Worm (Caenorhabditis elegans) whole organism, L1 larva: ENCODE results near the gene C34C12.8.

Source experiments
- C04F5.9 ChIP-seq: sonication (generic microtip); optimal IDR thresholded peaks from 2 replicates; lab custom pipeline; 2016; ENCODE audit warnings: missing genetic modification characterization, missing compliant biosample characterization
- C34B4.2 ChIP-seq: sonication (generic microtip); optimal IDR thresholded peaks from 2 replicates; lab custom pipeline; 2017; ENCODE audit warnings: mild to moderate bottlenecking, missing genetic modification characterization, missing compliant biosample characterization
- Y116A8C.19 ChIP-seq: sonication (generic microtip); optimal IDR thresholded peaks from 2 replicates; lab custom pipeline; 2016; ENCODE audit warnings: missing compliant biosample characterization, missing genetic modification characterization, borderline replicate concordance
- aha-1 ChIP-seq: fragments of 150-350 bp; optimal IDR thresholded peaks from 2 replicates; lab custom pipeline; 2014; ENCODE audit warnings: missing biosample characterization, missing genetic modification characterization
- alr-1 ChIP-seq: fragments of 200-800 bp; sonication (Bioruptor generic); optimal IDR thresholded peaks from 2 replicates; lab custom pipeline; 2018; ENCODE audit warnings: borderline replicate concordance, mild to moderate bottlenecking, missing genetic modification characterization, missing compliant biosample characterization
- aly-2 ChIP-seq: fragments of 150-350 bp; optimal IDR thresholded peaks from 2 replicates; lab custom pipeline; 2014; ENCODE audit warnings: missing biosample characterization, missing genetic modification characterization
- ama-1 ChIP-seq: fragments of 150-350 bp; optimal IDR thresholded peaks from 2 replicates; lab custom pipeline; 2014
- blmp-1 ChIP-seq: fragments of 150-350 bp; optimal IDR thresholded peaks from 2 replicates; lab custom pipeline; 2014; ENCODE audit warnings: missing biosample characterization, missing genetic modification characterization
- ceh-63 ChIP-seq: fragments of 200-800 bp; sonication (Bioruptor generic); optimal IDR thresholded peaks from 2 replicates; lab custom pipeline; 2018; ENCODE audit warnings: mild to moderate bottlenecking, missing genetic modification characterization, missing compliant biosample characterization
- ceh-82 ChIP-seq, 3 experiments: fragments of 150-350 bp in 1 of 3; sonication (generic microtip) in 2 of 3; optimal IDR thresholded peaks; 2 replicates each; lab custom pipeline; 2014 to 2017; ENCODE audit warnings: missing biosample characterization in 3 of 3, missing genetic modification characterization in 3 of 3
- ceh-88 ChIP-seq: fragments of 200-800 bp; sonication (Bioruptor generic); IDR thresholded peaks from 2 replicates; pipeline ENCODE4 v1.3.6; 2022; ENCODE audit warnings: missing genetic modification characterization, missing compliant biosample characterization
- ceh-90 ChIP-seq: sonication (generic microtip); optimal IDR thresholded peaks from 2 replicates; lab custom pipeline; 2016; ENCODE audit warnings: missing genetic modification characterization, missing compliant biosample characterization
- ces-1 ChIP-seq: fragments of 150-350 bp; optimal IDR thresholded peaks from 2 replicates; lab custom pipeline; 2014; ENCODE audit warnings: missing biosample characterization, missing genetic modification reagents, missing genetic modification characterization
- dsc-1 ChIP-seq: sonication (generic microtip); optimal IDR thresholded peaks from 2 replicates; lab custom pipeline; 2016; ENCODE audit warnings: mild to moderate bottlenecking, missing genetic modification characterization, missing compliant biosample characterization
- efl-1 ChIP-seq, 4 experiments: fragments of 150-350 bp; optimal IDR thresholded peaks in 3 of 4; peaks in 1 of 4; 1 replicate in 1 of 4; 2 replicates in 3 of 4; lab custom pipeline; 2014; ENCODE audit warnings: missing biosample characterization in 2 of 4, missing genetic modification characterization in 2 of 4, missing genetic modification reagents in 2 of 4
- efl-3 ChIP-seq: fragments of 200-800 bp; sonication (Bioruptor generic); optimal IDR thresholded peaks from 2 replicates; lab custom pipeline; 2018; ENCODE audit warnings: mild to moderate bottlenecking, missing genetic modification characterization, missing compliant biosample characterization
- egl-27 ChIP-seq, 2 experiments: fragments of 150-350 bp in 1 of 2; sonication (generic microtip); optimal IDR thresholded peaks; 3 replicates each; lab custom pipeline; 2017 to 2018; ENCODE audit warnings: missing biosample characterization in 2 of 2, missing genetic modification characterization in 2 of 2, missing genetic modification reagents in 2 of 2
- elt-2 ChIP-seq: sonication (generic microtip); optimal IDR thresholded peaks from 2 replicates; lab custom pipeline; 2016; ENCODE audit warnings: missing genetic modification characterization, mild to moderate bottlenecking, inconsistent platforms, missing compliant biosample characterization, missing genetic modification reagents
- ets-5 ChIP-seq: fragments of 200-800 bp; sonication (Bioruptor generic); IDR thresholded peaks from 2 replicates; pipeline ENCODE4 v1.3.6; 2022; ENCODE audit warnings: missing genetic modification characterization, missing compliant biosample characterization
- fkh-8 ChIP-seq: sonication (generic microtip); optimal IDR thresholded peaks from 2 replicates; lab custom pipeline; 2016; ENCODE audit warnings: mild to moderate bottlenecking, missing genetic modification characterization, missing compliant biosample characterization
- fos-1 ChIP-seq: fragments of 150-350 bp; optimal IDR thresholded peaks from 2 replicates; lab custom pipeline; 2014; ENCODE audit warnings: missing biosample characterization, missing genetic modification characterization
- grh-1 ChIP-seq: fragments of 200-800 bp; sonication (Bioruptor generic); IDR thresholded peaks from 2 replicates; pipeline ENCODE4 v1.3.6; 2022; ENCODE audit warnings: missing genetic modification reagents, missing genetic modification characterization, missing compliant biosample characterization
- isw-1 ChIP-seq: fragments of 200-800 bp; sonication (Bioruptor generic); IDR thresholded peaks from 2 replicates; pipeline ENCODE4 v1.3.6; 2022; ENCODE audit warnings: missing genetic modification characterization, missing compliant biosample characterization
- lin-13 ChIP-seq: fragments of 150-350 bp; optimal IDR thresholded peaks from 2 replicates; lab custom pipeline; 2014; ENCODE audit warnings: missing biosample characterization, missing genetic modification reagents, missing genetic modification characterization
- lin-14 ChIP-seq: fragments of 200-800 bp; sonication (Bioruptor generic); optimal IDR thresholded peaks from 2 replicates; lab custom pipeline; 2018; ENCODE audit warnings: mild to moderate bottlenecking, missing genetic modification characterization, moderate library complexity, missing compliant biosample characterization
- lin-35 ChIP-seq, 2 experiments: fragments of 150-350 bp; optimal IDR thresholded peaks; 2 replicates each; lab custom pipeline; 2014; ENCODE audit warnings: missing biosample characterization in 2 of 2, missing genetic modification characterization in 2 of 2, missing genetic modification reagents in 2 of 2
- lin-39 ChIP-seq: fragments of 150-350 bp; optimal IDR thresholded peaks from 2 replicates; lab custom pipeline; 2014; ENCODE audit warnings: missing biosample characterization, missing genetic modification reagents, missing genetic modification characterization
- lir-3 ChIP-seq: sonication (generic microtip); optimal IDR thresholded peaks from 2 replicates; lab custom pipeline; 2016; ENCODE audit warnings: mild to moderate bottlenecking, missing genetic modification characterization, moderate library complexity, missing compliant biosample characterization; ENCODE audit not compliant: poor library complexity
- lsy-2 ChIP-seq, 2 experiments: fragments of 150-350 bp; optimal IDR thresholded peaks; 2 replicates each; lab custom pipeline; 2014; ENCODE audit warnings: missing biosample characterization in 2 of 2, missing genetic modification characterization in 2 of 2
- nhr-11 ChIP-seq: fragments of 150-350 bp; optimal IDR thresholded peaks from 2 replicates; lab custom pipeline; 2014; ENCODE audit warnings: missing biosample characterization, missing genetic modification characterization
- nhr-19 ChIP-seq: fragments of 200-800 bp; sonication (Bioruptor generic); conservative IDR thresholded peaks from 2 replicates; pipeline ENCODE4 v1.3.6; 2022; ENCODE audit warnings: missing genetic modification characterization, missing compliant biosample characterization
- nhr-20 ChIP-seq: sonication (generic microtip); optimal IDR thresholded peaks from 2 replicates; lab custom pipeline; 2016; ENCODE audit warnings: mild to moderate bottlenecking, missing genetic modification characterization, missing compliant biosample characterization
- nhr-237 ChIP-seq: fragments of 150-350 bp; optimal IDR thresholded peaks from 2 replicates; lab custom pipeline; 2014; ENCODE audit warnings: missing biosample characterization, missing genetic modification characterization
- nhr-28 ChIP-seq: fragments of 150-350 bp; optimal IDR thresholded peaks from 2 replicates; lab custom pipeline; 2014; ENCODE audit warnings: missing biosample characterization, missing genetic modification characterization
- nhr-47 ChIP-seq: sonication (generic microtip); optimal IDR thresholded peaks from 2 replicates; lab custom pipeline; 2016; ENCODE audit warnings: mild to moderate bottlenecking, missing genetic modification characterization, moderate library complexity, missing compliant biosample characterization
- nhr-77 ChIP-seq: fragments of 150-350 bp; optimal IDR thresholded peaks from 2 replicates; lab custom pipeline; 2014; ENCODE audit warnings: missing biosample characterization, missing genetic modification characterization
- nhr-84 ChIP-seq: sonication (generic microtip); optimal IDR thresholded peaks from 2 replicates; lab custom pipeline; 2017; ENCODE audit warnings: missing biosample characterization, missing genetic modification characterization
- nhr-90 ChIP-seq: sonication (generic microtip); optimal IDR thresholded peaks from 2 replicates; lab custom pipeline; 2016; ENCODE audit warnings: mild to moderate bottlenecking, missing genetic modification characterization, missing compliant biosample characterization; ENCODE audit not compliant: poor library complexity
- pax-3 ChIP-seq: fragments of 200-800 bp; sonication (Bioruptor generic); optimal IDR thresholded peaks from 2 replicates; lab custom pipeline; 2018; ENCODE audit warnings: mild to moderate bottlenecking, missing genetic modification characterization, moderate library complexity, missing compliant biosample characterization
- skn-1 ChIP-seq: fragments of 150-350 bp; optimal IDR thresholded peaks from 2 replicates; lab custom pipeline; 2014; ENCODE audit warnings: missing biosample characterization, missing genetic modification characterization
- snu-23 ChIP-seq: sonication (generic microtip); optimal IDR thresholded peaks from 2 replicates; lab custom pipeline; 2016; ENCODE audit warnings: missing genetic modification characterization, missing compliant biosample characterization
- swsn-7 ChIP-seq: sonication (generic microtip); optimal IDR thresholded peaks from 2 replicates; lab custom pipeline; 2016; ENCODE audit warnings: missing genetic modification characterization, missing compliant biosample characterization
- tbx-2 ChIP-seq: sonication (generic microtip); optimal IDR thresholded peaks from 2 replicates; lab custom pipeline; 2016; ENCODE audit warnings: missing genetic modification characterization, missing compliant biosample characterization
- tlp-1 ChIP-seq: fragments of 150-350 bp; optimal IDR thresholded peaks from 2 replicates; lab custom pipeline; 2014; ENCODE audit warnings: missing biosample characterization, missing genetic modification characterization
- unc-30 ChIP-seq: sonication (generic microtip); optimal IDR thresholded peaks from 2 replicates; lab custom pipeline; 2017; ENCODE audit warnings: missing biosample characterization, missing genetic modification characterization
- unc-62 ChIP-seq: fragments of 150-350 bp; optimal IDR thresholded peaks from 2 replicates; lab custom pipeline; 2014; ENCODE audit warnings: missing biosample characterization, missing genetic modification reagents, missing genetic modification characterization
- unc-86 ChIP-seq: sonication (generic microtip); optimal IDR thresholded peaks from 2 replicates; lab custom pipeline; 2016; ENCODE audit warnings: missing genetic modification characterization, missing compliant biosample characterization
- unc-98 ChIP-seq: fragments of 200-800 bp; sonication (Bioruptor generic); IDR thresholded peaks from 2 replicates; pipeline ENCODE4 v1.3.6; 2022; ENCODE audit warnings: missing genetic modification characterization, missing compliant biosample characterization
- vab-15 ChIP-seq: sonication (generic microtip); optimal IDR thresholded peaks from 2 replicates; lab custom pipeline; 2017; ENCODE audit warnings: missing genotype, mild to moderate bottlenecking, missing genetic modification characterization, missing compliant biosample characterization
- xbp-1 ChIP-seq: sonication (generic microtip); optimal IDR thresholded peaks from 2 replicates; lab custom pipeline; 2016; ENCODE audit warnings: missing genetic modification characterization, missing compliant biosample characterization
- zag-1 ChIP-seq: fragments of 150-350 bp; optimal IDR thresholded peaks from 2 replicates; lab custom pipeline; 2014; ENCODE audit warnings: missing biosample characterization, missing genetic modification characterization
- zip-4 ChIP-seq: fragments of 200-800 bp; sonication (Bioruptor generic); optimal IDR thresholded peaks from 2 replicates; lab custom pipeline; 2018; ENCODE audit warnings: mild to moderate bottlenecking, missing genetic modification characterization, moderate library complexity, missing compliant biosample characterization
- ztf-11 ChIP-seq, 2 experiments: sonication (generic microtip); optimal IDR thresholded peaks; 2 replicates each; lab custom pipeline; 2016 to 2017; ENCODE audit warnings: missing genetic modification characterization in 2 of 2, missing biosample characterization in 1 of 2, missing compliant biosample characterization in 1 of 2

Gene C34C12.8

ce11 chrIII:3476245-3476644 is 16.0 kb downstream of the C34C12.8 start:
- TF ChIP-seq unc-30 (no peak), lin-39 (tag; lab: Kevin White, UChicago) (no peak), nhr-11 (tag; lab: Kevin White, UChicago) (no peak), unc-86 (tag; lab: Kevin White, UChicago) (peak; percentile 54), ceh-63 (GFP tag; lab: Kevin White, UChicago) (peak; percentile 82), blmp-1 (no peak), efl-1 (optimal IDR thresholded peaks at IDR 0.05; lab: Kevin White, UChicago) (peak; percentile 14 to 23), efl-1 (GFP tag; optimal IDR thresholded peaks at IDR 0.05 in 1 of 2; lab: Kevin White, UChicago) (peak; percentile 14 to 91), efl-3 (GFP tag; lab: Kevin White, UChicago) (peak; percentile 22), nhr-19 (GFP tag; lab: Robert Waterston, UW) (peak; percentile 47), fkh-8 (tag; lab: Kevin White, UChicago) (peak; percentile 75), ama-1 (lab: Kevin White, UChicago) (no peak), lin-35 (GFP tag; optimal IDR thresholded peaks at IDR 0.05; lab: Kevin White, UChicago) (peak in 1 of 2 experiments; percentile 11), ets-5 (GFP tag; lab: Robert Waterston, UW) (no peak), snu-23 (GFP tag; lab: Kevin White, UChicago) (peak; percentile 48), aha-1 (tag; lab: Kevin White, UChicago) (no peak), C34B4.2 (tag; lab: Kevin White, UChicago) (no peak), tbx-2 (tag; lab: Kevin White, UChicago) (peak; percentile 73), ztf-11 (tag; optimal IDR thresholded peaks at IDR 0.05; lab: Kevin White, UChicago) (peak in 1 of 2 experiments; percentile 86), ceh-90 (tag; lab: Kevin White, UChicago) (peak; percentile 81), unc-98 (GFP tag; lab: Robert Waterston, UW) (peak; percentile 99), ceh-88 (GFP tag; lab: Robert Waterston, UW) (peak; percentile 65; the same call in 1 of the 2 replicates), zag-1 (tag; lab: Kevin White, UChicago) (no peak), nhr-47 (tag; lab: Kevin White, UChicago) (peak; percentile 77), lir-3 (peak; percentile 82), nhr-20 (peak; percentile 59), lin-14 (GFP tag; lab: Kevin White, UChicago) (peak; percentile 41), vab-15 (tag; lab: Kevin White, UChicago) (peak; percentile 11), isw-1 (GFP tag; lab: Robert Waterston, UW) (peak; percentile 78), nhr-90 (tag; lab: Kevin White, UChicago) (peak; percentile 86), zip-4 (no peak), nhr-77 (tag; lab: Kevin White, UChicago) (no peak), alr-1 (no peak), xbp-1 (tag; lab: Kevin White, UChicago) (peak; percentile 60), egl-27 (tag; optimal IDR thresholded peaks at IDR 0.05; lab: Kevin White, UChicago) (no peak), nhr-237 (tag; lab: Kevin White, UChicago) (no peak), fos-1 (no peak), skn-1 (tag; lab: Kevin White, UChicago) (no peak), lin-13 (GFP tag; lab: Kevin White, UChicago) (no peak), grh-1 (no peak), elt-2 (peak; percentile 21), tlp-1 (tag; lab: Kevin White, UChicago) (no peak), dsc-1 (tag; lab: Kevin White, UChicago) (peak; percentile 59), aly-2 (tag; lab: Kevin White, UChicago) (peak; percentile 1), unc-62 (GFP tag; lab: Kevin White, UChicago) (no peak), pax-3 (tag; lab: Kevin White, UChicago) (peak; percentile 96), nhr-84 (tag; lab: Kevin White, UChicago) (no peak), lsy-2 (tag; optimal IDR thresholded peaks at IDR 0.05; lab: Kevin White, UChicago) (peak in 1 of 2 experiments; percentile 50), C04F5.9 (tag; lab: Kevin White, UChicago) (peak; percentile 27), ces-1 (GFP tag; lab: Kevin White, UChicago) (no peak), swsn-7 (tag; lab: Kevin White, UChicago) (peak; percentile 40), Y116A8C.19 (peak; percentile 77), ceh-82 (tag; optimal IDR thresholded peaks at IDR 0.05; lab: Kevin White, UChicago) (no peak), nhr-28 (no peak)
